Worm (Caenorhabditis elegans) whole organism, L4/young adult: Measurements from ENCODE around the gene F25G6.8.

ENCODE experiments used
- W03F9.2 ChIP-seq: fragments of 150-350 bp; optimal IDR thresholded peaks from 2 replicates; lab custom pipeline; 2014; ENCODE audit warnings: missing biosample characterization, missing genetic modification characterization
- dao-5 ChIP-seq: sonication (generic microtip); optimal IDR thresholded peaks from 2 replicates; lab custom pipeline; 2016; ENCODE audit warnings: missing genotype, missing genetic modification characterization, moderate library complexity, missing compliant biosample characterization
- him-1 ChIP-seq: sonication (generic microtip); optimal IDR thresholded peaks from 2 replicates; lab custom pipeline; 2016; ENCODE audit warnings: missing genotype, missing genetic modification reagents, missing genetic modification characterization, missing compliant biosample characterization

ce11 chrV:8601420-8601819 is 36.4 kb upstream of the F25G6.8 start, which contains the start of gene F41E6.8:
- TF ChIP-seq him-1 (tag; lab: Kevin White, UChicago): no peak
- no peak for TF ChIP-seq W03F9.2
- no peak for TF ChIP-seq dao-5 (tag; lab: Kevin White, UChicago)
